Fruit fly (Drosophila melanogaster) whole organism, wandering third instar larva: Measurements from ENCODE around the gene eIF2alpha.

Experiments
- Abd-B ChIP-seq: fragments of >200 bp; optimal IDR thresholded peaks from 2 replicates; lab custom pipeline; 2017; ENCODE audit warnings: missing biosample characterization, missing genetic modification characterization
- CG32264 ChIP-seq: fragments of 200-800 bp; sonication (Bioruptor generic); optimal IDR thresholded peaks from 2 replicates; lab custom pipeline; 2016; ENCODE audit warnings: missing biosample characterization, missing genetic modification characterization
- CG9705 ChIP-seq: fragments of 200-800 bp; sonication (Bioruptor generic); optimal IDR thresholded peaks from 2 replicates; lab custom pipeline; 2018; ENCODE audit warnings: missing biosample characterization, mild to moderate bottlenecking, missing genetic modification characterization
- CrebA ChIP-seq: fragments of 200-800 bp; sonication (Bioruptor generic); optimal IDR thresholded peaks from 2 replicates; lab custom pipeline; 2016; ENCODE audit warnings: missing biosample characterization, mild to moderate bottlenecking, missing genetic modification characterization, borderline replicate concordance
- Dfd ChIP-seq: fragments of >200 bp; optimal IDR thresholded peaks from 2 replicates; lab custom pipeline; 2017; ENCODE audit warnings: missing biosample characterization, missing genetic modification characterization
- Dif ChIP-seq: fragments of 200-275, 200-300 bp; sonication (Bioruptor generic); optimal IDR thresholded peaks from 2 replicates; lab custom pipeline; 2018; ENCODE audit warnings: missing biosample characterization, missing genetic modification characterization; ENCODE audit not compliant: partially characterized antibody
- GATAd ChIP-seq: sonication (Bioruptor generic); optimal IDR thresholded peaks from 2 replicates; lab custom pipeline; 2016; ENCODE audit warnings: missing biosample characterization, missing genetic modification characterization
- HLH106 ChIP-seq: fragments of 200-800 bp; optimal IDR thresholded peaks from 3 replicates; lab custom pipeline; 2019; ENCODE audit warnings: missing biosample characterization, mild to moderate bottlenecking, missing genetic modification characterization, moderate library complexity
- Hnf4 ChIP-seq: fragments of 200-800 bp; sonication (Bioruptor generic); optimal IDR thresholded peaks from 2 replicates; lab custom pipeline; 2016; ENCODE audit warnings: missing biosample characterization, mild to moderate bottlenecking, missing genetic modification characterization
- Hr78 ChIP-seq: fragments of >200 bp; optimal IDR thresholded peaks from 2 replicates; lab custom pipeline; 2017; ENCODE audit warnings: missing biosample characterization, missing genetic modification characterization
- Hr83 ChIP-seq: fragments of 200-300 bp; sonication (Bioruptor generic); optimal IDR thresholded peaks from 2 replicates; lab custom pipeline; 2016; ENCODE audit warnings: missing biosample characterization, mild to moderate bottlenecking, missing genetic modification characterization, moderate library complexity; ENCODE audit not compliant: poor library complexity, severe bottlenecking
- Jra ChIP-seq: sonication (Bioruptor generic); optimal IDR thresholded peaks from 2 replicates; lab custom pipeline; 2016; ENCODE audit warnings: missing biosample characterization, missing genetic modification characterization
- Mio ChIP-seq: sonication (Bioruptor generic); optimal IDR thresholded peaks from 2 replicates; lab custom pipeline; 2016; ENCODE audit warnings: missing biosample characterization, missing genetic modification characterization
- Myc ChIP-seq: fragments of >200 bp; optimal IDR thresholded peaks from 2 replicates; lab custom pipeline; 2017
- N ChIP-seq: fragments of >200 bp; optimal IDR thresholded peaks from 2 replicates; lab custom pipeline; 2018; ENCODE audit warnings: missing biosample characterization, missing external identifiers, missing genetic modification characterization
- OdsH ChIP-seq: fragments of 200-800 bp; sonication (Bioruptor generic); optimal IDR thresholded peaks from 2 replicates; lab custom pipeline; 2016; ENCODE audit warnings: missing biosample characterization, mild to moderate bottlenecking, missing genetic modification characterization
- Rel ChIP-seq, 2 experiments: fragments of 200-800 bp; sonication (Bioruptor generic) in 1 of 2; optimal IDR thresholded peaks; 2 replicates in 1 of 2; 3 replicates in 1 of 2; lab custom pipeline; 2016 to 2019; ENCODE audit warnings: mild to moderate bottlenecking in 2 of 2, missing biosample characterization in 2 of 2, missing genetic modification characterization in 2 of 2, moderate library complexity in 1 of 2
- Sp1 ChIP-seq: fragments of 200-800 bp; sonication (Bioruptor generic); optimal IDR thresholded peaks from 3 replicates; lab custom pipeline; 2019; ENCODE audit warnings: missing biosample characterization, mild to moderate bottlenecking, missing genetic modification characterization, moderate library complexity
- Vsx2 ChIP-seq: fragments of 200-300, 225-300 bp; sonication (Bioruptor generic); optimal IDR thresholded peaks from 2 replicates; lab custom pipeline; 2018; ENCODE audit warnings: missing biosample characterization, missing genetic modification characterization; ENCODE audit not compliant: partially characterized antibody
- br ChIP-seq: fragments of 200-800 bp; sonication (Bioruptor generic); optimal IDR thresholded peaks from 2 replicates; lab custom pipeline; 2016; ENCODE audit warnings: missing biosample characterization, missing genetic modification characterization
- brk ChIP-seq: fragments of 200-800 bp; sonication (Bioruptor generic); optimal IDR thresholded peaks from 2 replicates; lab custom pipeline; 2016; ENCODE audit warnings: missing biosample characterization, mild to moderate bottlenecking, missing genetic modification characterization
- dl ChIP-seq, 2 experiments: fragments of 175-275, 200-275 bp in 1 of 2; fragments of 200-275 bp in 1 of 2; sonication (Bioruptor generic); optimal IDR thresholded peaks; lab custom pipeline; 2018; ENCODE audit warnings: mild to moderate bottlenecking in 2 of 2, missing biosample characterization in 2 of 2, missing genetic modification characterization in 2 of 2, moderate library complexity in 2 of 2; ENCODE audit not compliant: partially characterized antibody in 2 of 2, insufficient read depth in 1 of 2
- dmrt93B ChIP-seq: fragments of 200-800 bp; sonication (Bioruptor generic); optimal IDR thresholded peaks from 2 replicates; lab custom pipeline; 2018; ENCODE audit warnings: missing biosample characterization, mild to moderate bottlenecking, missing genetic modification characterization
- dsf ChIP-seq: sonication (Bioruptor generic); optimal IDR thresholded peaks from 2 replicates; lab custom pipeline; 2016; ENCODE audit warnings: missing biosample characterization, missing genetic modification characterization, borderline replicate concordance
- ey ChIP-seq: fragments of 200-800 bp; sonication (Bioruptor generic); optimal IDR thresholded peaks from 2 replicates; lab custom pipeline; 2016; ENCODE audit warnings: missing biosample characterization, missing genetic modification characterization
- foxo ChIP-seq, 2 experiments: fragments of 200-800 bp; sonication (Bioruptor generic); optimal IDR thresholded peaks; 2 replicates in 1 of 2; 3 replicates in 1 of 2; lab custom pipeline; 2016 to 2017; ENCODE audit warnings: missing biosample characterization in 2 of 2, missing genetic modification characterization in 2 of 2
- fru ChIP-seq: fragments of 200-800 bp; sonication (Bioruptor generic); optimal IDR thresholded peaks from 3 replicates; lab custom pipeline; 2016; ENCODE audit warnings: missing biosample characterization, mild to moderate bottlenecking, missing genetic modification characterization
- h ChIP-seq: fragments of 200-800 bp; sonication (Bioruptor generic); optimal IDR thresholded peaks from 3 replicates; lab custom pipeline; 2016; ENCODE audit warnings: missing biosample characterization, mild to moderate bottlenecking, missing genetic modification characterization
- jim ChIP-seq: fragments of 175-275, 200-325 bp; sonication (Bioruptor generic); optimal IDR thresholded peaks from 2 replicates; lab custom pipeline; 2016; ENCODE audit warnings: missing biosample characterization, mild to moderate bottlenecking, missing genetic modification characterization
- lola ChIP-seq: fragments of >200 bp; optimal IDR thresholded peaks from 2 replicates; lab custom pipeline; 2017; ENCODE audit warnings: missing biosample characterization, missing genetic modification characterization
- pan ChIP-seq: fragments of >200 bp; optimal IDR thresholded peaks from 2 replicates; lab custom pipeline; 2017
- psq ChIP-seq: fragments of 200-800 bp; sonication (Bioruptor generic); optimal IDR thresholded peaks from 3 replicates; lab custom pipeline; 2017; ENCODE audit warnings: missing biosample characterization, mild to moderate bottlenecking, missing genetic modification characterization, moderate library complexity
- rgr ChIP-seq: fragments of 200-800 bp; sonication (Bioruptor generic); optimal IDR thresholded peaks from 3 replicates; lab custom pipeline; 2016; ENCODE audit warnings: missing biosample characterization, mild to moderate bottlenecking, missing genetic modification characterization
- sage ChIP-seq: fragments of 200-800 bp; sonication (Bioruptor generic); optimal IDR thresholded peaks from 2 replicates; lab custom pipeline; 2016; ENCODE audit warnings: missing biosample characterization, mild to moderate bottlenecking, missing genetic modification characterization
- sv ChIP-seq: fragments of 200-800 bp; sonication (Bioruptor generic); optimal IDR thresholded peaks from 3 replicates; lab custom pipeline; 2016; ENCODE audit warnings: missing biosample characterization, missing genetic modification characterization
- tai ChIP-seq: sonication (Bioruptor generic); optimal IDR thresholded peaks from 2 replicates; lab custom pipeline; 2016; ENCODE audit warnings: missing biosample characterization, missing genetic modification characterization
- usp ChIP-seq: fragments of >200 bp; optimal IDR thresholded peaks from 2 replicates; lab custom pipeline; 2017; ENCODE audit warnings: missing biosample characterization, missing genetic modification characterization
- woc ChIP-seq: sonication (Bioruptor generic); optimal IDR thresholded peaks from 2 replicates; lab custom pipeline; 2016; ENCODE audit warnings: missing biosample characterization, mild to moderate bottlenecking, missing genetic modification characterization

Gene eIF2alpha

dm6 chrX:16448252-16449191, 1.7 kb upstream of the eIF2alpha start, which contains the start of the genes CG34015 and eIF4H1:
CG34015 (minus strand) TSS chrX:16448302.
eIF4H1 (plus strand) TSS chrX:16448665.
- TF ChIP-seq lola (GFP tag; lab: Kevin White, UChicago): no peak
- TF ChIP-seq N (GFP tag; lab: Kevin White, UChicago): peak; percentile 92
- no peak for TF ChIP-seq sage (GFP tag; lab: Kevin White, UChicago)
- no peak for TF ChIP-seq foxo (GFP tag; optimal IDR thresholded peaks at IDR 0.05; lab: Kevin White, UChicago)
- TF ChIP-seq Jra (GFP tag; lab: Kevin White, UChicago): peak; percentile 20
- peak; percentile 8 for TF ChIP-seq Hr83 (GFP tag; lab: Kevin White, UChicago)
- TF ChIP-seq fru: peak; percentile 58
- TF ChIP-seq brk (GFP tag; lab: Kevin White, UChicago): no peak
- TF ChIP-seq Dif (GFP tag; lab: Kevin White, UChicago): peak; percentile 6
- peak; percentile 19 for TF ChIP-seq h (GFP tag; lab: Kevin White, UChicago)
- peak; percentile 77 for TF ChIP-seq Sp1 (GFP tag; lab: Kevin White, UChicago)
- TF ChIP-seq jim (GFP tag; lab: Kevin White, UChicago): peak; percentile 58
- TF ChIP-seq psq: peak; percentile 1
- peak; percentile 39 for TF ChIP-seq Rel (GFP tag; optimal IDR thresholded peaks at IDR 0.05; lab: Kevin White, UChicago)
- TF ChIP-seq Rel (tag; optimal IDR thresholded peaks at IDR 0.05; lab: Kevin White, UChicago): no peak
- peak; percentile 35 for TF ChIP-seq Myc (lab: Kevin White, UChicago)
- peak; percentile 32 for TF ChIP-seq rgr
- peak; percentile 4 for TF ChIP-seq OdsH (GFP tag; lab: Kevin White, UChicago)
- peak; percentile 48 for TF ChIP-seq Abd-B (GFP tag; lab: Kevin White, UChicago)
- TF ChIP-seq CG32264: no peak
- peak; percentile 18 for TF ChIP-seq Hr78

- TF ChIP-seq Rel (GFP tag; optimal IDR thresholded peaks at IDR 0.05; lab: Kevin White, UChicago): no peak
- TF ChIP-seq Rel (tag; optimal IDR thresholded peaks at IDR 0.05; lab: Kevin White, UChicago): peak; percentile 98
- no peak for TF ChIP-seq CrebA (GFP tag; lab: Kevin White, UChicago)
- no peak for TF ChIP-seq tai
- no peak for TF ChIP-seq CG9705 (GFP tag; lab: Kevin White, UChicago)
- no peak for TF ChIP-seq N (GFP tag; lab: Kevin White, UChicago)
- TF ChIP-seq OdsH (GFP tag; lab: Kevin White, UChicago): no peak
Observed at dm6 chrX:16442361-16442760, 4.4 kb downstream of the eIF2alpha start.

DNA sequence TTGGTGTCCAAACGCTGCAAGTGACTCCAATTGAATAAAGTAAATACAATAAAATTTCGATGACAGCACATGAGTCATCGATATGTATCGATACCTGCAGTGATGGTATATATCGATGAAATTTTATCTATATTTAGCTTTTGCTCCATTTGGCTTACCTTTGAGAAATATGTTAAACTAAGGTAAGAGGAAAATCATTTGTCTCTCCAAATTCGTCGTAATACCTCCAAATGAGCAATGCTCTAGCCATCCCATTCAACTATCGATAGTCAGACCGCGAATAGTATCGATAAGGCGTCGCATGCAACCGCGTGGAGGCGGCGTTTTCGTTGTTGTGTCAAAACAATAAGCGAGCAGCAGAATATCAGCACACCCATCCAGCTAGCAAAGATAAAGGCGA, 5.5 kb downstream of the eIF2alpha start, which contains the start of the genes Cdc50 and rngo:
Gene Cdc50, minus strand, starts transcription at position 52 of the 400 bp plus-strand sequence.
Gene rngo, plus strand, starts transcription at position 189 of the 400 bp plus-strand sequence.
- TF ChIP-seq usp (GFP tag; lab: Kevin White, UChicago) (no peak), dsf (GFP tag; lab: Kevin White, UChicago) (no peak), tai (no peak), dmrt93B (GFP tag; lab: Kevin White, UChicago) (no peak), Abd-B (GFP tag; lab: Kevin White, UChicago) (no peak), dl (GFP tag; optimal IDR thresholded peaks at IDR 0.05; lab: Kevin White, UChicago; ENCODE audit: insufficient read depth in 1 of 2, partially characterized antibody in 2 of 2) (no peak), br (GFP tag; lab: Kevin White, UChicago) (peak; percentile 46), Sp1 (GFP tag; lab: Kevin White, UChicago) (peak; percentile 55), jim (GFP tag; lab: Kevin White, UChicago) (no peak), woc (GFP tag; lab: Kevin White, UChicago) (no peak), sv (no peak), psq (peak; percentile 40), lola (GFP tag; lab: Kevin White, UChicago) (no peak), Vsx2 (GFP tag; lab: Kevin White, UChicago) (no peak), CrebA (GFP tag; lab: Kevin White, UChicago) (no peak), Hnf4 (GFP tag; lab: Kevin White, UChicago) (no peak), ey (GFP tag; lab: Kevin White, UChicago) (no peak), Rel (GFP tag; optimal IDR thresholded peaks at IDR 0.05; lab: Kevin White, UChicago) (no peak), Rel (tag; optimal IDR thresholded peaks at IDR 0.05; lab: Kevin White, UChicago) (peak; percentile 80), Jra (GFP tag; lab: Kevin White, UChicago) (peak; percentile 64), Dfd (GFP tag; lab: Kevin White, UChicago) (no peak), foxo (GFP tag; optimal IDR thresholded peaks at IDR 0.05; lab: Kevin White, UChicago) (peak in 1 of 2 experiments; percentile 15), OdsH (GFP tag; lab: Kevin White, UChicago) (peak; percentile 9), GATAd (GFP tag; lab: Kevin White, UChicago) (no peak), N (GFP tag; lab: Kevin White, UChicago) (no peak), h (GFP tag; lab: Kevin White, UChicago) (peak; percentile 79), Mio (GFP tag; lab: Kevin White, UChicago) (no peak), Hr83 (GFP tag; lab: Kevin White, UChicago) (no peak), pan (lab: Kevin White, UChicago) (no peak), sage (GFP tag; lab: Kevin White, UChicago) (no peak), HLH106 (peak; percentile 40), Myc (lab: Kevin White, UChicago) (no peak), brk (GFP tag; lab: Kevin White, UChicago) (no peak), Hr78 (no peak), fru (no peak), rgr (peak; percentile 23), CG9705 (GFP tag; lab: Kevin White, UChicago) (no peak), Dif (GFP tag; lab: Kevin White, UChicago) (no peak), CG32264 (no peak)
